Worm (Caenorhabditis elegans) whole organism, young adult: ENCODE data around the gene zipt-15.

ENCODE experiments used
- C17E4.6 ChIP-seq: fragments of 200-800 bp; sonication (Bioruptor generic); IDR thresholded peaks from 2 replicates; pipeline ENCODE4 v1.3.6; 2022; ENCODE audit warnings: missing genetic modification reagents, missing genetic modification characterization, missing compliant biosample characterization
- D2030.7 ChIP-seq: fragments of 200-800 bp; sonication (Bioruptor generic); IDR thresholded peaks from 2 replicates; pipeline ENCODE4 v1.3.6; 2022; ENCODE audit warnings: missing genetic modification reagents, missing genetic modification characterization, missing compliant biosample characterization
- F39B2.1 ChIP-seq: fragments of 200-800 bp; sonication (Bioruptor generic); IDR thresholded peaks from 2 replicates; pipeline ENCODE4 v1.3.6; 2022; ENCODE audit warnings: missing genetic modification reagents, missing genetic modification characterization, missing compliant biosample characterization
- F52B5.7 ChIP-seq: sonication (generic microtip); optimal IDR thresholded peaks from 2 replicates; lab custom pipeline; 2016; ENCODE audit warnings: mild to moderate bottlenecking, missing genetic modification characterization, missing compliant biosample characterization
- F57A8.1 ChIP-seq: fragments of 200-800 bp; sonication (Bioruptor generic); optimal IDR thresholded peaks from 2 replicates; lab custom pipeline; 2018; ENCODE audit warnings: mild to moderate bottlenecking, missing genetic modification characterization, moderate library complexity, missing compliant biosample characterization
- T07F8.4 ChIP-seq: sonication (generic microtip); optimal IDR thresholded peaks from 2 replicates; lab custom pipeline; 2016; ENCODE audit warnings: mild to moderate bottlenecking, missing genetic modification characterization, moderate library complexity, missing compliant biosample characterization
- Y53F4B.3 ChIP-seq: fragments of 200-800 bp; sonication (Bioruptor generic); IDR thresholded peaks from 2 replicates; pipeline ENCODE4 v1.3.6; 2022; ENCODE audit warnings: missing genetic modification reagents, missing genetic modification characterization, missing compliant biosample characterization
- akir-1 ChIP-seq: fragments of 200-800 bp; sonication (Bioruptor generic); optimal IDR thresholded peaks from 2 replicates; lab custom pipeline; 2018; ENCODE audit warnings: mild to moderate bottlenecking, missing genetic modification characterization, moderate library complexity, missing compliant biosample characterization
- attf-3 ChIP-seq: fragments of 200-800 bp; sonication (Bioruptor generic); conservative IDR thresholded peaks from 2 replicates; pipeline ENCODE4 v1.3.6; 2022; ENCODE audit warnings: missing genetic modification reagents, missing genetic modification characterization, missing compliant biosample characterization
- attf-5 ChIP-seq: fragments of 200-800 bp; sonication (Bioruptor generic); optimal IDR thresholded peaks from 2 replicates; lab custom pipeline; 2018; ENCODE audit warnings: mild to moderate bottlenecking, missing genetic modification characterization, missing compliant biosample characterization
- bed-2 ChIP-seq: fragments of 200-800 bp; sonication (Bioruptor generic); IDR thresholded peaks from 2 replicates; pipeline ENCODE4 v1.3.6; 2022; ENCODE audit warnings: missing genetic modification reagents, missing genetic modification characterization, missing compliant biosample characterization
- cebp-1 ChIP-seq, 2 experiments: fragments of 200-800 bp in 1 of 2; sonication (Bioruptor generic) in 1 of 2; sonication (generic microtip) in 1 of 2; IDR thresholded peaks in 1 of 2; optimal IDR thresholded peaks in 1 of 2; 2 replicates each; pipeline versions ENCODE4 v1.3.6 to Lab custom; 2017 to 2022; ENCODE audit warnings: missing compliant biosample characterization in 2 of 2, missing genetic modification characterization in 2 of 2, mild to moderate bottlenecking in 1 of 2, missing genetic modification reagents in 1 of 2, moderate library complexity in 1 of 2
- ceh-58 ChIP-seq: fragments of 200-800 bp; sonication (Bioruptor generic); IDR thresholded peaks from 2 replicates; pipeline ENCODE4 v1.3.6; 2022; ENCODE audit warnings: missing genetic modification characterization, missing compliant biosample characterization
- ceh-91 ChIP-seq: fragments of 200-800 bp; sonication (Bioruptor generic); IDR thresholded peaks from 2 replicates; pipeline ENCODE4 v1.3.6; 2022; ENCODE audit warnings: missing genetic modification reagents, missing genetic modification characterization, missing compliant biosample characterization
- die-1 ChIP-seq: sonication (generic microtip); optimal IDR thresholded peaks from 2 replicates; lab custom pipeline; 2016; ENCODE audit warnings: missing genotype, mild to moderate bottlenecking, missing genetic modification characterization, missing compliant biosample characterization
- dox-1 ChIP-seq: fragments of 200-800 bp; sonication (Bioruptor generic); IDR thresholded peaks from 2 replicates; pipeline ENCODE4 v1.3.6; 2022; ENCODE audit warnings: missing genetic modification reagents, missing genetic modification characterization, missing compliant biosample characterization
- dpl-1 ChIP-seq: fragments of 150-350 bp; optimal IDR thresholded peaks from 2 replicates; lab custom pipeline; 2014; ENCODE audit warnings: missing biosample characterization, missing genetic modification reagents, missing genetic modification characterization
- egl-18 ChIP-seq: fragments of 200-800 bp; sonication (Bioruptor generic); IDR thresholded peaks from 2 replicates; pipeline ENCODE4 v1.3.6; 2022; ENCODE audit warnings: missing genetic modification reagents, missing genetic modification characterization, missing compliant biosample characterization
- hlh-12 ChIP-seq: sonication (generic microtip); optimal IDR thresholded peaks from 2 replicates; lab custom pipeline; 2016; ENCODE audit warnings: missing genetic modification characterization, missing compliant biosample characterization
- let-526 ChIP-seq: fragments of 200-800 bp; sonication (Bioruptor generic); IDR thresholded peaks from 2 replicates; pipeline ENCODE4 v1.3.6; 2022; ENCODE audit warnings: missing genetic modification reagents, missing genetic modification characterization, missing compliant biosample characterization
- let-607 ChIP-seq, 2 experiments: fragments of 200-800 bp in 1 of 2; sonication (Bioruptor generic) in 1 of 2; sonication (generic microtip) in 1 of 2; optimal IDR thresholded peaks; 2 replicates each; lab custom pipeline; 2016 to 2018; ENCODE audit warnings: mild to moderate bottlenecking in 2 of 2, missing compliant biosample characterization in 2 of 2, missing genetic modification characterization in 2 of 2, moderate library complexity in 2 of 2, missing genotype in 1 of 2
- lin-35 ChIP-seq, 3 experiments: fragments of 150-350 bp in 2 of 3; sonication (generic microtip) in 1 of 3; optimal IDR thresholded peaks; 2 replicates each; lab custom pipeline; 2014 to 2018; ENCODE audit warnings: missing biosample characterization in 3 of 3, missing genetic modification characterization in 3 of 3, missing genetic modification reagents in 3 of 3
- lin-40 ChIP-seq: sonication (generic microtip); optimal IDR thresholded peaks from 2 replicates; lab custom pipeline; 2016; ENCODE audit warnings: missing genetic modification characterization, mild to moderate bottlenecking, missing compliant biosample characterization, missing genotype, missing genetic modification reagents
- lin-54 ChIP-seq: fragments of 200-800 bp; sonication (Bioruptor generic); optimal IDR thresholded peaks from 2 replicates; lab custom pipeline; 2018; ENCODE audit warnings: mild to moderate bottlenecking, missing genetic modification characterization, missing compliant biosample characterization
- pbrm-1 ChIP-seq: fragments of 200-800 bp; sonication (Bioruptor generic); IDR thresholded peaks from 2 replicates; pipeline ENCODE4 v1.3.6; 2022; ENCODE audit warnings: missing genetic modification reagents, missing genetic modification characterization, missing compliant biosample characterization
- rcor-1 ChIP-seq: fragments of 200-800 bp; sonication (Bioruptor generic); IDR thresholded peaks from 2 replicates; pipeline ENCODE4 v1.3.6; 2022; ENCODE audit warnings: missing genetic modification reagents, missing genetic modification characterization, missing compliant biosample characterization
- rec-8 ChIP-seq, 2 experiments: sonication (generic microtip); optimal IDR thresholded peaks; 2 replicates each; lab custom pipeline; 2016; ENCODE audit warnings: mild to moderate bottlenecking in 2 of 2, missing genetic modification characterization in 2 of 2, missing genetic modification reagents in 2 of 2, missing genotype in 2 of 2, missing biosample characterization in 1 of 2, missing compliant biosample characterization in 1 of 2, moderate library complexity in 1 of 2
- snpc-1.1 ChIP-seq: sonication (generic microtip); optimal IDR thresholded peaks from 2 replicates; lab custom pipeline; 2017; ENCODE audit warnings: missing genetic modification characterization, mild to moderate bottlenecking, missing compliant biosample characterization, antibody characterized with exemption, moderate library complexity, missing genotype, missing genetic modification reagents; ENCODE audit not compliant: insufficient read depth
- sptf-2 ChIP-seq: fragments of 200-800 bp; sonication (Bioruptor generic); optimal IDR thresholded peaks from 2 replicates; lab custom pipeline; 2018; ENCODE audit warnings: mild to moderate bottlenecking, missing genetic modification characterization, missing compliant biosample characterization
- tbp1 ChIP-seq: fragments of 200-800 bp; sonication (Bioruptor generic); optimal IDR thresholded peaks from 2 replicates; lab custom pipeline; 2018; ENCODE audit warnings: mild to moderate bottlenecking, missing genetic modification characterization, missing compliant biosample characterization
- tbx-9 ChIP-seq: sonication (generic microtip); optimal IDR thresholded peaks from 2 replicates; lab custom pipeline; 2016; ENCODE audit warnings: borderline replicate concordance, missing genetic modification characterization, inconsistent platforms, missing compliant biosample characterization
- tlf-1 ChIP-seq: fragments of 200-800 bp; sonication (Bioruptor generic); optimal IDR thresholded peaks from 2 replicates; lab custom pipeline; 2018; ENCODE audit warnings: mild to moderate bottlenecking, missing genetic modification characterization, missing compliant biosample characterization
- zfh-2 ChIP-seq: fragments of 200-800 bp; sonication (Bioruptor generic); conservative IDR thresholded peaks from 2 replicates; pipeline ENCODE4 v1.3.6; 2022; ENCODE audit warnings: missing genetic modification reagents, missing genetic modification characterization, missing compliant biosample characterization
- zim-3 ChIP-seq: sonication (generic microtip); optimal IDR thresholded peaks from 2 replicates; lab custom pipeline; 2017; ENCODE audit warnings: mild to moderate bottlenecking, missing genetic modification characterization, moderate library complexity, missing compliant biosample characterization
- ztf-26 ChIP-seq: sonication (generic microtip); optimal IDR thresholded peaks from 2 replicates; lab custom pipeline; 2017; ENCODE audit warnings: missing genetic modification characterization, missing compliant biosample characterization
- ztf-6 ChIP-seq: fragments of 200-800 bp; sonication (Bioruptor generic); IDR thresholded peaks from 2 replicates; pipeline ENCODE4 v1.3.6; 2022; ENCODE audit warnings: missing genetic modification reagents, missing genetic modification characterization, missing compliant biosample characterization

The zipt-15 gene

ce11 chrIV:873174-873788 is 48.5 kb upstream of the zipt-15 start (continued):
- TF ChIP-seq tbp1 (GFP tag; lab: Kevin White, UChicago) (peak; percentile 81), ceh-91 (GFP tag; lab: Robert Waterston, UW) (no peak), rcor-1 (GFP tag; lab: Robert Waterston, UW) (no peak), F57A8.1 (GFP tag; lab: Kevin White, UChicago) (no peak), snpc-1.1 (tag; lab: Kevin White, UChicago) (peak; percentile 8), pbrm-1 (GFP tag; lab: Robert Waterston, UW) (no peak), let-526 (GFP tag; lab: Robert Waterston, UW) (no peak), rec-8 (tag; optimal IDR thresholded peaks at IDR 0.05; lab: Kevin White, UChicago) (peak in 1 of 2 experiments; percentile 9), lin-35 (GFP tag; optimal IDR thresholded peaks at IDR 0.05; lab: Kevin White, UChicago) (no peak), Y53F4B.3 (GFP tag; lab: Robert Waterston, UW) (no peak), lin-54 (GFP tag; lab: Kevin White, UChicago) (peak; percentile 33), sptf-2 (GFP tag; lab: Kevin White, UChicago) (no peak), F52B5.7 (no peak), die-1 (tag; lab: Kevin White, UChicago) (no peak), ztf-26 (tag; lab: Kevin White, UChicago) (no peak), D2030.7 (GFP tag; lab: Robert Waterston, UW) (peak; percentile 71), T07F8.4 (tag; lab: Kevin White, UChicago) (no peak), tbx-9 (no peak), attf-3 (GFP tag; lab: Robert Waterston, UW) (no peak), C17E4.6 (GFP tag; lab: Robert Waterston, UW) (no peak), dox-1 (GFP tag; lab: Robert Waterston, UW) (0 out of 2 replicates have a peak, but pooled peaks have one; percentile 8), hlh-12 (peak; percentile 21), bed-2 (GFP tag; lab: Robert Waterston, UW) (no peak), F39B2.1 (GFP tag; lab: Robert Waterston, UW) (no peak), akir-1 (GFP tag; lab: Kevin White, UChicago) (no peak), dpl-1 (GFP tag; lab: Kevin White, UChicago) (peak; percentile 2), tlf-1 (GFP tag; lab: Kevin White, UChicago) (no peak), cebp-1 (GFP tag; IDR thresholded peaks at IDR 0.05; lab: Robert Waterston, UW) (no peak), cebp-1 (tag; optimal IDR thresholded peaks at IDR 0.05; lab: Kevin White, UChicago) (peak; percentile 22), egl-18 (GFP tag; lab: Robert Waterston, UW) (no peak), attf-5 (GFP tag; lab: Kevin White, UChicago) (peak; percentile 22), lin-40 (tag; lab: Kevin White, UChicago) (no peak), zim-3 (tag; lab: Kevin White, UChicago) (no peak)

- TF ChIP-seq ztf-6 (no peak), ceh-58 (0 out of 2 replicates have a peak, but pooled peaks have one; percentile 11), let-607 (tag; optimal IDR thresholded peaks at IDR 0.05; lab: Kevin White, UChicago) (no peak), zfh-2 (GFP tag; lab: Robert Waterston, UW) (peak; percentile 66)
Measured at ce11 chrIV:868723-869122, 44.0 kb upstream of the zipt-15 start.
